Worm (Caenorhabditis elegans) whole organism, young adult: Measurements from ENCODE around the gene T08A11.1.

Experiments used
- B0035.1 ChIP-seq: sonication (generic microtip); optimal IDR thresholded peaks from 2 replicates; lab custom pipeline; 2016; ENCODE audit warnings: missing genetic modification characterization, mild to moderate bottlenecking, missing compliant biosample characterization, missing genotype, missing genetic modification reagents
- F33H1.4 ChIP-seq: fragments of 200-800 bp; sonication (Bioruptor generic); IDR thresholded peaks from 2 replicates; pipeline ENCODE4 v1.3.6; 2022; ENCODE audit warnings: missing genetic modification reagents, missing genetic modification characterization, missing compliant biosample characterization
- F55B11.4 ChIP-seq: sonication (generic microtip); optimal IDR thresholded peaks from 2 replicates; lab custom pipeline; 2016; ENCODE audit warnings: missing compliant biosample characterization, missing genetic modification characterization, borderline replicate concordance; ENCODE audit not compliant: insufficient read depth
- K11D2.4 ChIP-seq: fragments of 200-800 bp; sonication (Bioruptor generic); IDR thresholded peaks from 2 replicates; pipeline ENCODE4 v1.3.6; 2022; ENCODE audit warnings: missing genetic modification reagents, missing genetic modification characterization, missing compliant biosample characterization
- K12H6.12 ChIP-seq: fragments of 200-800 bp; sonication (Bioruptor generic); optimal IDR thresholded peaks from 2 replicates; lab custom pipeline; 2018; ENCODE audit warnings: mild to moderate bottlenecking, missing genetic modification characterization, missing compliant biosample characterization
- T26A5.8 ChIP-seq: sonication (generic microtip); optimal IDR thresholded peaks from 2 replicates; lab custom pipeline; 2016; ENCODE audit warnings: missing genetic modification characterization, missing compliant biosample characterization
- Y53G8AR.9 ChIP-seq: fragments of 200-800 bp; sonication (Bioruptor generic); conservative IDR thresholded peaks from 2 replicates; pipeline ENCODE4 v1.3.6; 2022; ENCODE audit warnings: missing genetic modification reagents, missing genetic modification characterization, missing compliant biosample characterization
- akir-1 ChIP-seq: fragments of 200-800 bp; sonication (Bioruptor generic); optimal IDR thresholded peaks from 2 replicates; lab custom pipeline; 2018; ENCODE audit warnings: mild to moderate bottlenecking, missing genetic modification characterization, moderate library complexity, missing compliant biosample characterization
- aptf-2 ChIP-seq: fragments of 200-800 bp; sonication (Bioruptor generic); conservative IDR thresholded peaks from 2 replicates; pipeline ENCODE4 v1.3.6; 2022; ENCODE audit warnings: missing genetic modification reagents, missing genetic modification characterization, missing compliant biosample characterization
- atf-7 ChIP-seq: sonication (generic microtip); optimal IDR thresholded peaks from 2 replicates; lab custom pipeline; 2017; ENCODE audit warnings: mild to moderate bottlenecking, missing genetic modification characterization, missing compliant biosample characterization
- athp-1 ChIP-seq: sonication (generic microtip); optimal IDR thresholded peaks from 2 replicates; lab custom pipeline; 2017; ENCODE audit warnings: mild to moderate bottlenecking, missing genetic modification characterization, missing compliant biosample characterization
- attf-3 ChIP-seq: fragments of 200-800 bp; sonication (Bioruptor generic); conservative IDR thresholded peaks from 2 replicates; pipeline ENCODE4 v1.3.6; 2022; ENCODE audit warnings: missing genetic modification reagents, missing genetic modification characterization, missing compliant biosample characterization
- ccch-3 ChIP-seq: fragments of 200-800 bp; sonication (Bioruptor generic); optimal IDR thresholded peaks from 2 replicates; lab custom pipeline; 2018; ENCODE audit warnings: mild to moderate bottlenecking, missing genetic modification characterization, missing compliant biosample characterization
- cebp-2 ChIP-seq: fragments of 200-800 bp; sonication (Bioruptor generic); IDR thresholded peaks from 2 replicates; pipeline ENCODE4 v1.3.6; 2022; ENCODE audit warnings: missing genetic modification characterization, missing compliant biosample characterization
- chd-7 ChIP-seq: sonication (generic microtip); optimal IDR thresholded peaks from 2 replicates; lab custom pipeline; 2016; ENCODE audit warnings: mild to moderate bottlenecking, missing genetic modification characterization, moderate library complexity, missing compliant biosample characterization
- dox-1 ChIP-seq: fragments of 200-800 bp; sonication (Bioruptor generic); IDR thresholded peaks from 2 replicates; pipeline ENCODE4 v1.3.6; 2022; ENCODE audit warnings: missing genetic modification reagents, missing genetic modification characterization, missing compliant biosample characterization
- dpl-1 ChIP-seq: fragments of 150-350 bp; optimal IDR thresholded peaks from 2 replicates; lab custom pipeline; 2014; ENCODE audit warnings: missing biosample characterization, missing genetic modification reagents, missing genetic modification characterization
- ets-4 ChIP-seq: fragments of 200-800 bp; sonication (Bioruptor generic); optimal IDR thresholded peaks from 2 replicates; lab custom pipeline; 2018; ENCODE audit warnings: mild to moderate bottlenecking, missing genetic modification characterization, missing compliant biosample characterization
- fkh-3 ChIP-seq: sonication (generic microtip); optimal IDR thresholded peaks from 2 replicates; lab custom pipeline; 2016; ENCODE audit warnings: mild to moderate bottlenecking, missing genetic modification characterization, missing compliant biosample characterization
- gei-17 ChIP-seq: fragments of 200-800 bp; sonication (Bioruptor generic); optimal IDR thresholded peaks from 2 replicates; lab custom pipeline; 2018; ENCODE audit warnings: mild to moderate bottlenecking, missing genetic modification characterization, missing compliant biosample characterization
- lin-26 ChIP-seq: fragments of 200-800 bp; sonication (Bioruptor generic); IDR thresholded peaks from 2 replicates; pipeline ENCODE4 v1.3.6; 2022; ENCODE audit warnings: missing genetic modification reagents, missing genetic modification characterization, missing compliant biosample characterization
- lin-40 ChIP-seq: sonication (generic microtip); optimal IDR thresholded peaks from 2 replicates; lab custom pipeline; 2016; ENCODE audit warnings: missing genetic modification characterization, mild to moderate bottlenecking, missing compliant biosample characterization, missing genotype, missing genetic modification reagents
- lsl-1 ChIP-seq: fragments of 200-800 bp; sonication (Bioruptor generic); optimal IDR thresholded peaks from 2 replicates; lab custom pipeline; 2018; ENCODE audit warnings: mild to moderate bottlenecking, missing genetic modification characterization, moderate library complexity, missing compliant biosample characterization
- madf-6 ChIP-seq: fragments of 200-800 bp; sonication (Bioruptor generic); IDR thresholded peaks from 2 replicates; pipeline ENCODE4 v1.3.6; 2022; ENCODE audit warnings: missing genetic modification reagents, missing genetic modification characterization, missing compliant biosample characterization
- mxl-1 ChIP-seq: sonication (generic microtip); optimal IDR thresholded peaks from 2 replicates; lab custom pipeline; 2016; ENCODE audit warnings: missing genetic modification characterization, missing compliant biosample characterization
- nfya-1 ChIP-seq: sonication (generic microtip); optimal IDR thresholded peaks from 2 replicates; lab custom pipeline; 2017; ENCODE audit warnings: antibody characterized with exemption, missing compliant biosample characterization, missing genetic modification characterization, borderline replicate concordance; ENCODE audit not compliant: insufficient read depth
- nhr-90 ChIP-seq: sonication (generic microtip); optimal IDR thresholded peaks from 2 replicates; lab custom pipeline; 2016; ENCODE audit warnings: missing genotype, mild to moderate bottlenecking, missing genetic modification characterization, missing compliant biosample characterization
- snpc-3.4 ChIP-seq: sonication (generic microtip); optimal IDR thresholded peaks from 2 replicates; lab custom pipeline; 2017; ENCODE audit warnings: missing genetic modification characterization, mild to moderate bottlenecking, missing compliant biosample characterization, antibody characterized with exemption, moderate library complexity, missing genotype, missing genetic modification reagents
- somi-1 ChIP-seq: fragments of 200-800 bp; sonication (Bioruptor generic); optimal IDR thresholded peaks from 2 replicates; lab custom pipeline; 2018; ENCODE audit warnings: mild to moderate bottlenecking, missing genetic modification characterization, missing compliant biosample characterization
- unc-62 ChIP-seq: fragments of 150-350 bp; optimal IDR thresholded peaks from 2 replicates; lab custom pipeline; 2014; ENCODE audit warnings: missing biosample characterization, missing genetic modification reagents, missing genetic modification characterization
- xnd-1 ChIP-seq: sonication (generic microtip); optimal IDR thresholded peaks from 2 replicates; lab custom pipeline; 2016; ENCODE audit warnings: missing genotype, missing genetic modification reagents, missing genetic modification characterization, missing compliant biosample characterization
- ztf-22 ChIP-seq: fragments of 200-800 bp; sonication (Bioruptor generic); optimal IDR thresholded peaks from 2 replicates; lab custom pipeline; 2018; ENCODE audit warnings: mild to moderate bottlenecking, missing genetic modification characterization, moderate library complexity, missing compliant biosample characterization
- ztf-3 ChIP-seq: fragments of 200-800 bp; sonication (Bioruptor generic); optimal IDR thresholded peaks from 2 replicates; lab custom pipeline; 2018; ENCODE audit warnings: mild to moderate bottlenecking, missing genetic modification characterization, missing compliant biosample characterization
- ztf-6 ChIP-seq: fragments of 200-800 bp; sonication (Bioruptor generic); IDR thresholded peaks from 2 replicates; pipeline ENCODE4 v1.3.6; 2022; ENCODE audit warnings: missing genetic modification reagents, missing genetic modification characterization, missing compliant biosample characterization

The T08A11.1 gene

DNA sequence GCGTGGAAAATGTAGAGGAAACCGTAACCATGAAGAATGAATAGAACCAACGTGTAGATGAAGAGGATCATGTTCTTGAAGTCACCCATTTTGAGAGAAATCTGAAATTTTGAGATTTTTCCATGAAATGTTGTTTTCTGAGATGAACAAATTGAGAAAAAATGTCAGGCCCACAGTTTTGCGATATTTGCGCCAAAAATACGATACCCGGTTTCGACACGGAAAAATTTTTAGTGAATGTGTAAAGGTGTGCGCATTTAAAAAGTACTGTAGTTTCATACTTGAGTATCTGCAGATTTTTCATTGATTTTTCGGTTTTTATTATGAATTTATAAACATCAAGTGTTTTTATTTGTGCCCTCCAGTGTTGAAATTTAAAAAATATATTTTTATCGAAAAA, 39.3 kb upstream of the T08A11.1 start, which contains the start of gene R10E4.9:
TSS of gene R10E4.9 (minus strand) at position 101 of the 400 bp plus-strand sequence.
- TF ChIP-seq mxl-1 (tag; lab: Kevin White, UChicago) (no peak), B0035.1 (tag; lab: Kevin White, UChicago) (no peak), athp-1 (tag; lab: Kevin White, UChicago) (no peak), ztf-3 (no peak), K11D2.4 (GFP tag; lab: Robert Waterston, UW) (no peak), K12H6.12 (tag; lab: Kevin White, UChicago) (no peak)
- TF ChIP-seq, all 124 proteins: peak for 0

DNA sequence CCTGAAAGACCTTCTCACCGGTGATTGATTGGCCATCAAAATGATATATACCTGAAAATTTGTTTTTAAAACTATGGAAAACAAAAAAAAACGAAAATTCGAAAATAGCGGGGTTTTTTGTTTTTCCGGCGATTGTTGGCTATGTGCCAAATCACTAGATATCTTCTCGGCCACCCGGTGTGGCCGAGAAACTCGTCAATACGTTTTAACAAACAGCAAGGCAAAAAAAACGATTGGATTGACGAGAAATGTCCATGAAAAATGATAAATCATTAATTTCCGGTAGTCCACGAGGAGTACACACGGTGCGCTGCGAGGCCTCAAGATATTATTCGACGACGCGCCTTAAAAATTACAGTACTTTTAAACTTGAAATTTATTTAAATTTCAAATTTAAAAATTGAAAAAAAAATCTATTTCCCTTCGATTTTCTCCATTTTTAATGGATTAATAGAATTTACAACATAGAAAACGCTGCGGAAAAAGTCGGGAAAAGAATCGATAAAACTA, 38.1 kb upstream of the T08A11.1 start, which contains the start of gene R10E4.11:
TSS of gene R10E4.11 (minus strand) at position 51 of the 510 bp plus-strand sequence.
- TF ChIP-seq F33H1.4 (peak; percentile 61), lsl-1 (GFP tag; lab: Kevin White, UChicago) (peak; percentile 66), dox-1 (no peak), madf-6 (GFP tag; lab: Robert Waterston, UW) (peak; percentile 54; the same call in 1 of the 2 replicates)

DNA sequence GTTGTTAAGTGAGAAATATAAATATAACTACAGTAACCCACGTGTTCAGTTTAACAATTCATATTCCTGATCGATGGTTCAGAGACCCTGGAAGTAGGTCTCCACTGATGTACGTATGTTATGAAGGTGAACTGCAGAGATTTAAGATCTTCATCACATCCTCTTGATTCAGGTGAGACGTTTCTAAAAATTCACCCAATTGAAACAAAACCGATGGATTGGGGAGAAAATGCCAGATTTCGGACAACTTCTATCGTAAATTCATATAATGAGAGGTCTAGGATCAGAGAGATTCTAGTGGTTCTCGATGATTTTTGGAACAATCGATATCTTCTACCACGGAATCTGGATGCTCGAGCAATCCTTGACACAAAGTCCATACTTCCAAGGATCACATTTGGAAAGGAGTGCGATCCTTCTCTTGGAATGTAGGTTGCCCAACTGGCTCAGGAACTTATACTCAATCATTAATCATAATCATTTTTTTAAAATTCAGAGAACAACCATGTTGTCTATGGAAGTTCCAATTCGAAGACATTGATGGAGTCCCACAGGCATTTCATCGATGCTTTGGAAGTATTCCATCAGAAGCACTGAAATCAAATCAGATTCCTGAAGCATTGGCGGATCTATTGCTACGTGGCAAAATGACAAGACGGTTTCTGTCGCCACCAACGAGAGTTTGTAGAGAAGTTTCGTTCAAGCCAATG, 31.4 kb upstream of the T08A11.1 start, which contains the start of the genes nth-1 and R10E4.7:
TSS of gene nth-1 (minus strand) at position 101 of the 710 bp plus-strand sequence.
TSS of gene R10E4.7 (plus strand) at position 660 of the 710 bp plus-strand sequence.
- TF ChIP-seq lin-26 (GFP tag; lab: Robert Waterston, UW) (no peak), ccch-3 (GFP tag; lab: Kevin White, UChicago) (no peak), xnd-1 (tag; lab: Kevin White, UChicago) (no peak), somi-1 (GFP tag; lab: Kevin White, UChicago) (no peak), lin-40 (tag; lab: Kevin White, UChicago) (no peak), nfya-1 (tag; lab: Kevin White, UChicago) (no peak), nhr-90 (tag; lab: Kevin White, UChicago) (no peak), ets-4 (no peak), T26A5.8 (tag; lab: Kevin White, UChicago) (no peak), F55B11.4 (tag; lab: Kevin White, UChicago) (no peak), fkh-3 (tag; lab: Kevin White, UChicago) (no peak), Y53G8AR.9 (no peak), cebp-2 (GFP tag; lab: Robert Waterston, UW) (no peak), unc-62 (GFP tag; lab: Kevin White, UChicago) (no peak)

DNA sequence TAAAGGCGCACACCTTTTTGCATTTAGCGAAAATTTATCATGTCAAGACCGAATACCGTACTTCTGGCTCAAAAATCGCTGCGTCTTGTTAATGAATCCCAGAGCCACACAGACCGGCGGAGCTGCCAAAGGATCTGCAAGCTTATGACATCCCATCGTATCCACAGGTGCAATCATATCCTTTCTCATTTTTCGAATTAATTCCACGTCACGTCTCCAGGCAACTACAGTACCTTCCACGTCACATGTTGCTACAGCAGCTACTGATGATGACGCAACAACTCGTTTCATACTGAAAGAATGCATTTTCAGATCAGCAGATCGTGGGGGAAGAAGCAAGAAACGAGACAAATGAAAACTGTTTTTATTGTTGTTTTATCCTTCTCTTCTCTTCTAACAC, 30.2 kb upstream of the T08A11.1 start, which contains the start of gene R10E4.6:
TSS of gene R10E4.6 (plus strand) at position 301 of the 400 bp plus-strand sequence.
- TF ChIP-seq ztf-22 (GFP tag; lab: Kevin White, UChicago), result no peak
- TF ChIP-seq akir-1 (GFP tag; lab: Kevin White, UChicago), result no peak
- no peak for TF ChIP-seq ztf-3
- TF ChIP-seq F55B11.4 (tag; lab: Kevin White, UChicago), result no peak
- no peak for TF ChIP-seq unc-62 (GFP tag; lab: Kevin White, UChicago)
- no peak for TF ChIP-seq madf-6 (GFP tag; lab: Robert Waterston, UW)
- no peak for TF ChIP-seq aptf-2
- TF ChIP-seq ztf-6 (GFP tag; lab: Robert Waterston, UW), result no peak
- TF ChIP-seq chd-7 (tag; lab: Kevin White, UChicago), result no peak
- no peak for TF ChIP-seq atf-7 (tag; lab: Kevin White, UChicago)
- TF ChIP-seq dpl-1 (GFP tag; lab: Kevin White, UChicago), result no peak
- no peak for TF ChIP-seq gei-17 (GFP tag; lab: Kevin White, UChicago)
- TF ChIP-seq nhr-90 (tag; lab: Kevin White, UChicago), result no peak
- TF ChIP-seq fkh-3 (tag; lab: Kevin White, UChicago), result no peak
- no peak for TF ChIP-seq snpc-3.4 (tag; lab: Kevin White, UChicago)
- TF ChIP-seq attf-3 (GFP tag; lab: Robert Waterston, UW), result no peak
